Worm (Caenorhabditis elegans): ENCODE results near the gene akap-1.

akap-1 gene

DNA sequence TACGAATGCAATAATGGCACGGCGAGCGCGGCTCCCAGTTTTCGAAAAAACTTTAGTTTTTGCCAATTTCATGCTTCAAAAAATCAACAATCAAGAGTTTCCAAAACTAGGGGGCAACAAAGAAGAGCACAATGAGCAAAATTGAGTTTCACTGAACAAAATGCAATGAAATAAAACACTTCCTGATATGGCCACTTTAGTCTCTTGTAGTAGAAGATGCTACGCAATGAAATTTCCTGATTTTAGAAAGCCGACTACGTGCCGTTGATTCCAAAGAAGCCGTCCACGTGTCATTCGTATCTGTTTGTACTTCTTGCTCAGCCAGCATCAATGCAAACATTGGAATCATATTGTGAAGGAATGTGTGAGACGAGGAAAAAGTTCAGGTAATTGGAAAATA is 18.8 kb upstream of the akap-1 start:
- TF ChIP-seq nhr-67 (tag; optimal IDR thresholded peaks at IDR 0.05) (no peak), fkh-10 (GFP tag; optimal IDR thresholded peaks at IDR 0.05) (peak; percentile 55), tbx-2 (tag; optimal IDR thresholded peaks at IDR 0.05) (no peak)

DNA sequence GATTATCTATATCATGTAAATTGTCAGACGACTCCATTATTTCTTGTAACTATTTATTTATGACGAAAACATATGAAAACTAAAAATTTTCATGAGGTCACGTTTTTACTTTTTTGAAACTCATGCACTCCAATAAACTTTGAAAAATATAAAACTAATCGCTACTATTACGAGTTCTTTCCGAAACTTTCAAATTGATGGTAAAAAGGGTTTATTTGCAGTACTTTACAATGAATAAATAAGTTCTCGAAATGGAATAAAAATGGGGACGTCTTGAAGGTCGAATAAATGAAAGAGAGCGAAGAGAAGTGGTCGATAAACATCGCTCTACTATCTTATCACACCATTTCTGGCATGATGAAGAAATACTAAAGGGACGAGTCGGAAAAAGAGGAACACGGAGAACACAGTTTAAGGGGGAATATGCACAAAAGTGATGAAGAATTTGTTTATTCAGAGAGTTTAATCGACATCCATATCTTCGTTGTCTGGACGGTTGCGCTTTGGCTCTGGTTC is 13.2 kb upstream of the akap-1 start, which contains the start of gene let-767:
let-767 (minus strand) TSS at position 51 of the 516 bp plus-strand sequence.
- TF ChIP-seq nhr-23 (tag; optimal IDR thresholded peaks at IDR 0.05) (peak; percentile 15), lin-15B (tag; optimal IDR thresholded peaks at IDR 0.05) (no peak), elt-2 (tag; optimal IDR thresholded peaks at IDR 0.05) (peak; percentile 29), elt-3 (tag; optimal IDR thresholded peaks at IDR 0.05) (peak in 1 of 3 experiments; percentile 89)

DNA sequence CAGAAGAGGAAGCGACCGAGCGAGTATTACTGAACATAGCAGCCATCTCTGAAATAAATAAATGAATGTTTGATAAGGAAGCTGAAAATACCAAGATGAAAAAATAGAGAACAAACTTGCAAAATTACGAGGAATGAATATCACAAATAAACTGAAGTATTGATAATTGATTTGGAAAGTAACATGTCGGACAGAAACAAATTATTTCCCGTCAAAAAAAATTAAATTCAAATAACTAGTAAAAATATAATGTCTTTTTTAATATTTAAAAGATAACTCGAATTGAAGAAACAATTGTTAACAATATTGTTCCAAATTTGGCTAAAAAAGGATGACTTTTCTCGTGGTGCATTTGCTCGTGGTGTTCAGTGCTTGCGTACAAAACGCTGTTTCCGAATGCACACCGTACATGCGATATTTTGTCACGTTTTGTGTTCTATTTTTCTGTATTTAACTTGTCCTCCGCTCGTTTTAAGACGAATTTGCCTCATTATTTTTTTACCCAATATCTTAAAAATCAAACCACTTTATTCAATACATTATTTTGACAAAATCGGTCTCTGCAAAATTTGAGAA is 11.2 kb upstream of the akap-1 start, which contains the start of gene rpn-13:
rpn-13 (minus strand) TSS at position 51 of the 576 bp plus-strand sequence.
- TF ChIP-seq nhr-23 (tag; optimal IDR thresholded peaks at IDR 0.05) (peak; percentile 53), nhr-67 (tag; optimal IDR thresholded peaks at IDR 0.05) (no peak), pha-4 (tag; optimal IDR thresholded peaks at IDR 0.05) (peak; percentile 78), ceh-28 (tag; optimal IDR thresholded peaks at IDR 0.05) (no peak), lin-15B (tag; optimal IDR thresholded peaks at IDR 0.05) (peak; percentile 46), unc-62 (GFP tag; optimal IDR thresholded peaks at IDR 0.05) (no peak), ceh-16 (tag; optimal IDR thresholded peaks at IDR 0.05) (no peak), ceh-82 (tag; optimal IDR thresholded peaks at IDR 0.05) (no peak), nhr-12 (tag; optimal IDR thresholded peaks at IDR 0.05) (no peak), mdl-1 (tag; optimal IDR thresholded peaks at IDR 0.05) (no peak), aly-2 (tag; optimal IDR thresholded peaks at IDR 0.05) (no peak), fkh-2 (tag; optimal IDR thresholded peaks at IDR 0.05) (no peak), lsy-12 (tag; optimal IDR thresholded peaks at IDR 0.05) (no peak), ztf-11 (tag; optimal IDR thresholded peaks at IDR 0.05) (no peak), jun-1 (tag; optimal IDR thresholded peaks at IDR 0.05) (no peak), tbx-2 (tag; optimal IDR thresholded peaks at IDR 0.05) (no peak), egl-27 (tag; optimal IDR thresholded peaks at IDR 0.05) (no peak), elt-3 (tag; optimal IDR thresholded peaks at IDR 0.05) (no peak), hmg-11 (tag; optimal IDR thresholded peaks at IDR 0.05) (peak; percentile 42), nhr-11 (tag; optimal IDR thresholded peaks at IDR 0.05) (no peak), sea-2 (GFP tag; optimal IDR thresholded peaks at IDR 0.05) (no peak), nhr-28 (tag; optimal IDR thresholded peaks at IDR 0.05) (no peak), lin-39 (tag; optimal IDR thresholded peaks at IDR 0.05) (no peak), nhr-76 (tag; optimal IDR thresholded peaks at IDR 0.05) (no peak), pqm-1 (tag; optimal IDR thresholded peaks at IDR 0.05) (no peak), ceh-9 (tag; optimal IDR thresholded peaks at IDR 0.05) (no peak), fkh-10 (GFP tag; optimal IDR thresholded peaks at IDR 0.05) (no peak), R02D3.7 (tag; optimal IDR thresholded peaks at IDR 0.05) (no peak), unc-39 (tag; optimal IDR thresholded peaks at IDR 0.05) (no peak), nhr-25 (tag; optimal IDR thresholded peaks at IDR 0.05) (peak; percentile 21), ZK546.5 (tag; optimal IDR thresholded peaks at IDR 0.05) (no peak), daf-12 (tag; optimal IDR thresholded peaks at IDR 0.05) (no peak), mml-1 (tag; optimal IDR thresholded peaks at IDR 0.05) (no peak), ama-1 (optimal IDR thresholded peaks at IDR 0.05) (peak; percentile 0), elt-2 (tag; optimal IDR thresholded peaks at IDR 0.05) (peak; percentile 15), fos-1 (tag; optimal IDR thresholded peaks at IDR 0.05) (no peak), eor-1 (tag; optimal IDR thresholded peaks at IDR 0.05) (no peak), snpc-4 (tag; optimal IDR thresholded peaks at IDR 0.05) (peak; percentile 28), skn-1 (tag; optimal IDR thresholded peaks at IDR 0.05) (peak; percentile 98), nfya-1 (tag; optimal IDR thresholded peaks at IDR 0.05; ENCODE audit: insufficient read depth) (peak; percentile 87)
